Worm (Caenorhabditis elegans) whole organism, L1 larva: ENCODE results near the gene nhr-68.

Experiments used
- ets-5 ChIP-seq: fragments of 200-800 bp; sonication (Bioruptor generic); IDR thresholded peaks from 2 replicates; pipeline ENCODE4 v1.3.6; 2022; ENCODE audit warnings: missing genetic modification characterization, missing compliant biosample characterization
- mep-1 ChIP-seq: fragments of 150-350 bp; optimal IDR thresholded peaks from 2 replicates; lab custom pipeline; 2014; ENCODE audit warnings: missing biosample characterization, missing genetic modification characterization
- nhr-11 ChIP-seq: fragments of 150-350 bp; optimal IDR thresholded peaks from 2 replicates; lab custom pipeline; 2014; ENCODE audit warnings: missing biosample characterization, missing genetic modification characterization
- nhr-77 ChIP-seq: fragments of 150-350 bp; optimal IDR thresholded peaks from 2 replicates; lab custom pipeline; 2014; ENCODE audit warnings: missing biosample characterization, missing genetic modification characterization
- pqm-1 ChIP-seq: sonication (generic microtip); optimal IDR thresholded peaks from 3 replicates; lab custom pipeline; 2017; ENCODE audit warnings: missing biosample characterization, missing genetic modification characterization
- sox-4 ChIP-seq: sonication (generic microtip); optimal IDR thresholded peaks from 2 replicates; lab custom pipeline; 2016; ENCODE audit warnings: missing genetic modification characterization, missing compliant biosample characterization
- sup-37 ChIP-seq: fragments of 200-800 bp; sonication (Bioruptor generic); optimal IDR thresholded peaks from 2 replicates; lab custom pipeline; 2018; ENCODE audit warnings: mild to moderate bottlenecking, missing genetic modification characterization, missing compliant biosample characterization
- ztf-11 ChIP-seq, 2 experiments: sonication (generic microtip); optimal IDR thresholded peaks; 2 replicates each; lab custom pipeline; 2016 to 2017; ENCODE audit warnings: missing genetic modification characterization in 2 of 2, missing biosample characterization in 1 of 2, missing compliant biosample characterization in 1 of 2
- ztf-4 ChIP-seq: fragments of 150-350 bp; optimal IDR thresholded peaks from 2 replicates; lab custom pipeline; 2014; ENCODE audit warnings: missing biosample characterization, missing genetic modification characterization

DNA sequence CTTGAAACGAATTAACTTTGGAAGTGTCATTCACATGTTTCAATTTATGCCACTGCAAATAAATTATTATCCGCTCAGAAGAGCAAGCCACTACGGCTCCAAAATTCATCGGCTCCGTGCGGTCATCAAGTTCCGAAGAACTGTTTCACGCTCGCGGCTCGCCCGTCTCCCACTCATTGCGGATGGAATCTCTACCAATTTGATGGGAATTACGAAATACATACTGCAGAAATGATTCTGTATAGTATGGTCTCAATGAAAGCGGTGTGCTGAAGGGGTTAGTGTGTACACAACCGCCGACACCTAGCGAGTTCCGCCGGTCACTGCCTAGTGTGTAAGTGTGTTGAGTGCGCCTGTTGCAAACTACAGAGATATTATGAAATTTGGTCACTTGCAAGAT lies 11.9 kb downstream of the nhr-68 start:
- TF ChIP-seq pqm-1 (tag; lab: Kevin White, UChicago) = no peak
- TF ChIP-seq sox-4 (tag; lab: Kevin White, UChicago) = no peak
- no peak for TF ChIP-seq mep-1 (tag; lab: Kevin White, UChicago)
- TF ChIP-seq ets-5 (GFP tag; lab: Robert Waterston, UW) = no peak
- no peak for TF ChIP-seq nhr-77 (tag; lab: Kevin White, UChicago)
- TF ChIP-seq ztf-4 (tag; lab: Kevin White, UChicago) = no peak
- no peak for TF ChIP-seq sup-37 (GFP tag; lab: Kevin White, UChicago)
- no peak for TF ChIP-seq nhr-11 (tag; lab: Kevin White, UChicago)
- no peak for TF ChIP-seq ztf-11 (tag; optimal IDR thresholded peaks at IDR 0.05; lab: Kevin White, UChicago)
